Worm (Caenorhabditis elegans) whole organism, L1 larva: Measurements from ENCODE around the gene ceh-31.
A peak's percentile ranks its signal among the peaks of the same experiment; 100 is the strongest.

Source experiments
- C16A3.4 ChIP-seq: fragments of 150-350 bp; optimal IDR thresholded peaks from 2 replicates; lab custom pipeline; 2014; ENCODE audit warnings: missing biosample characterization, missing genetic modification characterization
- F16B12.6 ChIP-seq: fragments of 150-350 bp; optimal IDR thresholded peaks from 2 replicates; lab custom pipeline; 2014; ENCODE audit warnings: missing biosample characterization, missing genetic modification characterization
- Y116A8C.19 ChIP-seq: sonication (generic microtip); optimal IDR thresholded peaks from 2 replicates; lab custom pipeline; 2016; ENCODE audit warnings: missing compliant biosample characterization, missing genetic modification characterization, borderline replicate concordance
- ama-1 ChIP-seq: fragments of 150-350 bp; optimal IDR thresholded peaks from 2 replicates; lab custom pipeline; 2014
- ceh-90 ChIP-seq: sonication (generic microtip); optimal IDR thresholded peaks from 2 replicates; lab custom pipeline; 2016; ENCODE audit warnings: missing genetic modification characterization, missing compliant biosample characterization
- dpl-1 ChIP-seq, 3 experiments: fragments of 150-350 bp in 2 of 3; sonication (generic microtip) in 1 of 3; optimal IDR thresholded peaks; 2 replicates each; lab custom pipeline; 2014 to 2017; ENCODE audit warnings: missing biosample characterization in 3 of 3, missing genetic modification characterization in 3 of 3, missing genetic modification reagents in 3 of 3
- dsc-1 ChIP-seq: sonication (generic microtip); optimal IDR thresholded peaks from 2 replicates; lab custom pipeline; 2016; ENCODE audit warnings: mild to moderate bottlenecking, missing genetic modification characterization, missing compliant biosample characterization
- egl-13 ChIP-seq: sonication (generic microtip); optimal IDR thresholded peaks from 2 replicates; lab custom pipeline; 2016; ENCODE audit warnings: missing genotype, missing genetic modification reagents, missing genetic modification characterization, missing compliant biosample characterization
- egl-27 ChIP-seq, 2 experiments: fragments of 150-350 bp in 1 of 2; sonication (generic microtip); optimal IDR thresholded peaks; 3 replicates each; lab custom pipeline; 2017 to 2018; ENCODE audit warnings: missing biosample characterization in 2 of 2, missing genetic modification characterization in 2 of 2, missing genetic modification reagents in 2 of 2
- elt-2 ChIP-seq: sonication (generic microtip); optimal IDR thresholded peaks from 2 replicates; lab custom pipeline; 2016; ENCODE audit warnings: missing genetic modification characterization, mild to moderate bottlenecking, inconsistent platforms, missing compliant biosample characterization, missing genetic modification reagents
- elt-3 ChIP-seq, 6 experiments: fragments of 150-350 bp in 1 of 6; sonication (generic microtip); optimal IDR thresholded peaks; 2 replicates each; lab custom pipeline; 2017 to 2018; ENCODE audit warnings: missing biosample characterization in 6 of 6, missing genetic modification characterization in 6 of 6, inconsistent platforms in 1 of 6
- ets-5 ChIP-seq: fragments of 200-800 bp; sonication (Bioruptor generic); IDR thresholded peaks from 2 replicates; pipeline ENCODE4 v1.3.6; 2022; ENCODE audit warnings: missing genetic modification characterization, missing compliant biosample characterization
- fkh-8 ChIP-seq: sonication (generic microtip); optimal IDR thresholded peaks from 2 replicates; lab custom pipeline; 2016; ENCODE audit warnings: mild to moderate bottlenecking, missing genetic modification characterization, missing compliant biosample characterization
- hlh-4 ChIP-seq: sonication (generic microtip); optimal IDR thresholded peaks from 2 replicates; lab custom pipeline; 2016; ENCODE audit warnings: mild to moderate bottlenecking, missing genetic modification characterization, missing compliant biosample characterization
- irx-1 ChIP-seq: sonication (generic microtip); optimal IDR thresholded peaks from 2 replicates; lab custom pipeline; 2016; ENCODE audit warnings: missing genetic modification characterization, missing compliant biosample characterization
- jun-1 ChIP-seq: fragments of 150-350 bp; optimal IDR thresholded peaks from 2 replicates; lab custom pipeline; 2014; ENCODE audit warnings: missing biosample characterization, missing genetic modification reagents, missing genetic modification characterization
- lin-14 ChIP-seq: fragments of 200-800 bp; sonication (Bioruptor generic); optimal IDR thresholded peaks from 2 replicates; lab custom pipeline; 2018; ENCODE audit warnings: mild to moderate bottlenecking, missing genetic modification characterization, moderate library complexity, missing compliant biosample characterization
- lin-15B ChIP-seq: fragments of 150-350 bp; sonication (generic microtip); optimal IDR thresholded peaks from 3 replicates; lab custom pipeline; 2014; ENCODE audit warnings: missing biosample characterization, missing genetic modification characterization
- lin-35 ChIP-seq, 2 experiments: fragments of 150-350 bp; optimal IDR thresholded peaks; 2 replicates each; lab custom pipeline; 2014; ENCODE audit warnings: missing biosample characterization in 2 of 2, missing genetic modification characterization in 2 of 2, missing genetic modification reagents in 2 of 2
- lir-3 ChIP-seq: sonication (generic microtip); optimal IDR thresholded peaks from 2 replicates; lab custom pipeline; 2016; ENCODE audit warnings: mild to moderate bottlenecking, missing genetic modification characterization, moderate library complexity, missing compliant biosample characterization; ENCODE audit not compliant: poor library complexity
- lsy-2 ChIP-seq, 2 experiments: fragments of 150-350 bp; optimal IDR thresholded peaks; 2 replicates each; lab custom pipeline; 2014; ENCODE audit warnings: missing biosample characterization in 2 of 2, missing genetic modification characterization in 2 of 2
- mdl-1 ChIP-seq, 2 experiments: fragments of 150-350 bp; optimal IDR thresholded peaks; 2 replicates each; lab custom pipeline; 2014 to 2017; ENCODE audit warnings: missing biosample characterization in 2 of 2, missing genetic modification characterization in 2 of 2, inconsistent platforms in 1 of 2
- mef-2 ChIP-seq: fragments of 150-350 bp; optimal IDR thresholded peaks from 2 replicates; lab custom pipeline; 2014; ENCODE audit warnings: missing biosample characterization, missing genetic modification characterization
- mep-1 ChIP-seq: fragments of 150-350 bp; optimal IDR thresholded peaks from 2 replicates; lab custom pipeline; 2014; ENCODE audit warnings: missing biosample characterization, missing genetic modification characterization
- nhr-19 ChIP-seq: fragments of 200-800 bp; sonication (Bioruptor generic); conservative IDR thresholded peaks from 2 replicates; pipeline ENCODE4 v1.3.6; 2022; ENCODE audit warnings: missing genetic modification characterization, missing compliant biosample characterization
- nhr-20 ChIP-seq: sonication (generic microtip); optimal IDR thresholded peaks from 2 replicates; lab custom pipeline; 2016; ENCODE audit warnings: mild to moderate bottlenecking, missing genetic modification characterization, missing compliant biosample characterization
- nhr-237 ChIP-seq: fragments of 150-350 bp; optimal IDR thresholded peaks from 2 replicates; lab custom pipeline; 2014; ENCODE audit warnings: missing biosample characterization, missing genetic modification characterization
- nhr-28 ChIP-seq: fragments of 150-350 bp; optimal IDR thresholded peaks from 2 replicates; lab custom pipeline; 2014; ENCODE audit warnings: missing biosample characterization, missing genetic modification characterization
- nhr-71 ChIP-seq: sonication (generic microtip); optimal IDR thresholded peaks from 2 replicates; lab custom pipeline; 2016; ENCODE audit warnings: mild to moderate bottlenecking, missing genetic modification characterization, moderate library complexity, missing compliant biosample characterization
- nhr-77 ChIP-seq: fragments of 150-350 bp; optimal IDR thresholded peaks from 2 replicates; lab custom pipeline; 2014; ENCODE audit warnings: missing biosample characterization, missing genetic modification characterization
- nhr-85 ChIP-seq: sonication (generic microtip); peaks from one replicate; lab custom pipeline; 2016; ENCODE audit warnings: missing genetic modification characterization, inconsistent platforms, missing compliant biosample characterization
- nhr-90 ChIP-seq: sonication (generic microtip); optimal IDR thresholded peaks from 2 replicates; lab custom pipeline; 2016; ENCODE audit warnings: mild to moderate bottlenecking, missing genetic modification characterization, missing compliant biosample characterization; ENCODE audit not compliant: poor library complexity
- pag-3 ChIP-seq: sonication (generic microtip); optimal IDR thresholded peaks from 2 replicates; lab custom pipeline; 2017; ENCODE audit warnings: missing genetic modification characterization, mild to moderate bottlenecking, missing compliant biosample characterization, antibody characterized with exemption, borderline replicate concordance; ENCODE audit not compliant: insufficient read depth
- pax-3 ChIP-seq: fragments of 200-800 bp; sonication (Bioruptor generic); optimal IDR thresholded peaks from 2 replicates; lab custom pipeline; 2018; ENCODE audit warnings: mild to moderate bottlenecking, missing genetic modification characterization, moderate library complexity, missing compliant biosample characterization
- rnt-1 ChIP-seq: sonication (generic microtip); optimal IDR thresholded peaks from 2 replicates; lab custom pipeline; 2016; ENCODE audit warnings: mild to moderate bottlenecking, missing genetic modification characterization, moderate library complexity, missing compliant biosample characterization
- skn-1 ChIP-seq: fragments of 150-350 bp; optimal IDR thresholded peaks from 2 replicates; lab custom pipeline; 2014; ENCODE audit warnings: missing biosample characterization, missing genetic modification characterization
- snpc-4 ChIP-seq: fragments of 150-350 bp; optimal IDR thresholded peaks from 2 replicates; lab custom pipeline; 2014; ENCODE audit warnings: missing biosample characterization, missing genetic modification characterization
- snu-23 ChIP-seq: sonication (generic microtip); optimal IDR thresholded peaks from 2 replicates; lab custom pipeline; 2016; ENCODE audit warnings: missing genetic modification characterization, missing compliant biosample characterization
- sox-4 ChIP-seq: sonication (generic microtip); optimal IDR thresholded peaks from 2 replicates; lab custom pipeline; 2016; ENCODE audit warnings: missing genetic modification characterization, missing compliant biosample characterization
- sptf-1 ChIP-seq: fragments of 150-350 bp; optimal IDR thresholded peaks from 2 replicates; lab custom pipeline; 2014; ENCODE audit warnings: missing biosample characterization, missing genetic modification characterization
- swsn-7 ChIP-seq: sonication (generic microtip); optimal IDR thresholded peaks from 2 replicates; lab custom pipeline; 2016; ENCODE audit warnings: missing genetic modification characterization, missing compliant biosample characterization
- tlp-1 ChIP-seq: fragments of 150-350 bp; optimal IDR thresholded peaks from 2 replicates; lab custom pipeline; 2014; ENCODE audit warnings: missing biosample characterization, missing genetic modification characterization
- unc-130 ChIP-seq: fragments of 150-350 bp; optimal IDR thresholded peaks from 2 replicates; lab custom pipeline; 2017; ENCODE audit warnings: missing biosample characterization, missing genetic modification characterization, inconsistent platforms
- unc-30 ChIP-seq: sonication (generic microtip); optimal IDR thresholded peaks from 2 replicates; lab custom pipeline; 2017; ENCODE audit warnings: missing biosample characterization, missing genetic modification characterization
- unc-86 ChIP-seq: sonication (generic microtip); optimal IDR thresholded peaks from 2 replicates; lab custom pipeline; 2016; ENCODE audit warnings: missing genetic modification characterization, missing compliant biosample characterization

The ceh-31 gene

DNA sequence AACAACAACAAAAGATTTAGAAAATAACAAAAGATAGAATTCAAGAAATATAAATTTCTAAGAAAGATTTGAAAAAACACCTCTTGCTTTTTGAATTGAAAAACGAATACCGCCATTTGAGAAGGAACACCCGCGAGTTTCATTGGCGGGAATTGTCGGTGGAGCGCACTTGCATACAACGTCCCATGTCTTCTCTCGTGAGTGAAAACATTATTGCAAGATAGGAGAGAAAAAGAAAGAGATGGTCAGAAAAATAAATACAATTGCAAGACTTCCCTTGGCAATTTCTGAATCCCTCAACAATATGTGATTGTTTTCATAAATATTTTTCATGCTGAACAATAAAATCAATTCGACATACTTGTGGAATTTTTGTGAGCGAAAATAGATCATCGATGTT, 35.9 kb upstream of the ceh-31 start, which contains the start of gene K10B3.5 (continued):
- no peak for TF ChIP-seq ets-5 (GFP tag; lab: Robert Waterston, UW)
- TF ChIP-seq mep-1: peak; percentile 82
- peak; percentile 43 for TF ChIP-seq unc-130 (tag; lab: Kevin White, UChicago)
- peak; percentile 71 for TF ChIP-seq nhr-20 (tag; lab: Kevin White, UChicago)
- peak; percentile 65 for TF ChIP-seq swsn-7 (tag; lab: Kevin White, UChicago)
- peak in 1 of 2 experiments; percentile 58 for TF ChIP-seq mdl-1 (tag; optimal IDR thresholded peaks at IDR 0.05; lab: Kevin White, UChicago)
- TF ChIP-seq nhr-77 (tag; lab: Kevin White, UChicago): peak; percentile 59
- peak; percentile 79 for TF ChIP-seq rnt-1
- no peak for TF ChIP-seq hlh-4 (tag; lab: Kevin White, UChicago)
- TF ChIP-seq C16A3.4: peak; percentile 82
- peak; percentile 85 for TF ChIP-seq nhr-85 (tag; lab: Kevin White, UChicago)
- TF ChIP-seq pag-3 (tag; lab: Kevin White, UChicago): peak; percentile 60
- TF ChIP-seq lin-15B (tag; lab: Kevin White, UChicago): peak; percentile 51
- TF ChIP-seq sptf-1 (tag; lab: Kevin White, UChicago): no peak
- peak; percentile 1 for TF ChIP-seq mef-2 (tag; lab: Kevin White, UChicago)
- TF ChIP-seq nhr-71: peak; percentile 81
- TF ChIP-seq elt-3 (tag; optimal IDR thresholded peaks at IDR 0.05; lab: Kevin White, UChicago): peak in 1 of 6 experiments; percentile 28
- peak; percentile 25 for TF ChIP-seq jun-1
- peak; percentile 25 for TF ChIP-seq unc-86 (tag; lab: Kevin White, UChicago)
- TF ChIP-seq F16B12.6 (tag; lab: Kevin White, UChicago): no peak
- TF ChIP-seq ama-1: peak; percentile 29
- peak; percentile 40 for TF ChIP-seq elt-2 (tag; lab: Kevin White, UChicago)
- TF ChIP-seq lsy-2 (tag; optimal IDR thresholded peaks at IDR 0.05; lab: Kevin White, UChicago): peak; percentile 63 to 74
- peak; percentile 48 for TF ChIP-seq skn-1
- TF ChIP-seq dpl-1 (GFP tag; optimal IDR thresholded peaks at IDR 0.05; lab: Kevin White, UChicago): peak; percentile 78 to 88 (median 82)
- no peak for TF ChIP-seq ceh-90 (tag; lab: Kevin White, UChicago)

DNA sequence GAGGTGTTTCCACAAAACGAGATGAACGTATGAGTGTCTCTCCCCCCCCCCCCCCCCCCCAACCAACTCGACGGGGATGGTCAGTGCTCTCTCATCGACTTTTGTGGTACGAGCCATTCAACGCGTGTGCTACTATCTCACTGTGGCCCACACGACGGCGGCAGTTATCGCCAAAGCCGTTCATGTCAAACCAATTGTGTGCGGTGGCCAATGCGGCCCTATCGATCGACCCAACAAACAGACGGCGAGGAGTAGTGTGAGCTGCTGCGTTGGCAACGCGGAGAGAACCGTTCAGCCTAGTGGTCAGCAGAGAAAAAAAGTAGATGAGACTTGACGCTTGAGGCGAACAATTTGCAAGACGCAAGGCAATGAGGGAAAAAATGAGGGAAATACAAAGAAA, 32.6 kb upstream of the ceh-31 start:
- TF ChIP-seq snu-23 (peak; percentile 10), irx-1 (tag; lab: Kevin White, UChicago) (no peak), egl-13 (tag; lab: Kevin White, UChicago) (no peak), skn-1 (peak; percentile 16), lir-3 (tag; lab: Kevin White, UChicago) (no peak), mep-1 (peak; percentile 34), egl-27 (tag; optimal IDR thresholded peaks at IDR 0.05; lab: Kevin White, UChicago) (no peak), elt-3 (tag; optimal IDR thresholded peaks at IDR 0.05; lab: Kevin White, UChicago) (no peak), dsc-1 (peak; percentile 18), unc-30 (tag; lab: Kevin White, UChicago) (no peak), Y116A8C.19 (no peak), nhr-19 (no peak), sox-4 (tag; lab: Kevin White, UChicago) (no peak), tlp-1 (tag; lab: Kevin White, UChicago) (no peak), nhr-71 (peak; percentile 9), nhr-28 (tag; lab: Kevin White, UChicago) (no peak), fkh-8 (peak; percentile 26), rnt-1 (peak; percentile 25), lin-14 (GFP tag; lab: Kevin White, UChicago) (peak; percentile 57)
- TF ChIP-seq, all 84 proteins: peak for 8

DNA sequence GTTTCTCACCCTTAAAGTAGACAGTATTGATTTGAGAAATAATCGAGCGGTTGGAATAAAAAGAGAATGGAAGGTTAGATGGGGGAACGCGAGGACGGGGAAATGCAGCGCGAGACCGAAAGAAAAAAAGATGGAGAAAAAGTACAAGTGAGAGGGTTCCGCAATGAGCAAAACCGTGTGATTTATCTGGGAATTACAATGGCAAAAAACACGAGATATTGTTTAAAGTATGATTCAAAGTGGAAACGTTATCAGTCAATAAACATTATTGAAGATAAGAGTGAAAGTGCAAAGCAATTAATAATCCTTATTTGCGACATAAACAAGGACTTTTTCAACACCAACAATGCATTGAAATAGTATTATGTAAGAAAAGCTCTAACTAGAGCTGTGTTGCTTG, 31.9 kb upstream of the ceh-31 start, which contains the start of gene ztf-13:
ztf-13 (minus strand) TSS at position 11 of the 400 bp plus-strand sequence.
- TF ChIP-seq lin-35 (GFP tag; optimal IDR thresholded peaks at IDR 0.05; lab: Kevin White, UChicago) (peak in 1 of 2 experiments; percentile 0), jun-1 (peak; percentile 6), nhr-71 (peak; percentile 27), nhr-90 (tag; lab: Kevin White, UChicago) (peak; percentile 10), pax-3 (tag; lab: Kevin White, UChicago) (no peak), snpc-4 (tag; lab: Kevin White, UChicago) (no peak), nhr-237 (tag; lab: Kevin White, UChicago) (no peak), lin-14 (GFP tag; lab: Kevin White, UChicago) (peak; percentile 28), elt-2 (tag; lab: Kevin White, UChicago) (peak; percentile 81)
- TF ChIP-seq, all 84 proteins: peak for 6
